Fruit fly (Drosophila melanogaster) whole organism, embryonic: Measurements from ENCODE around the gene Sld5.

Experiments used
- Atf6 ChIP-seq: fragments of 200-800 bp; sonication (Bioruptor generic); IDR thresholded peaks from 2 replicates; pipeline ENCODE4 v1.3.6; 2022; ENCODE audit warnings: missing biosample characterization, missing genetic modification characterization
- Awh ChIP-seq: fragments of 200-800 bp; sonication (Bioruptor generic); IDR thresholded peaks from 2 replicates; pipeline ENCODE4, ENCODE4 v1.3.6; 2022; ENCODE audit warnings: missing biosample characterization, missing genetic modification characterization
- Bdp1 ChIP-seq: fragments of 200-800 bp; sonication (Bioruptor generic); optimal IDR thresholded peaks from 3 replicates; lab custom pipeline; 2016; ENCODE audit warnings: missing biosample characterization, missing genetic modification characterization
- CG11398 ChIP-seq: fragments of 200-800 bp; sonication (Bioruptor generic); optimal IDR thresholded peaks from 2 replicates; lab custom pipeline; 2016; ENCODE audit warnings: missing biosample characterization, missing genetic modification characterization
- CG11560 ChIP-seq: fragments of 200-800 bp; sonication (Bioruptor generic); IDR thresholded peaks from 3 replicates; pipeline ENCODE4 v1.3.6; 2022; ENCODE audit warnings: missing biosample characterization, missing genetic modification characterization
- CG12659 ChIP-seq: fragments of 200-800 bp; sonication (Bioruptor generic); optimal IDR thresholded peaks from 3 replicates; lab custom pipeline; 2017; ENCODE audit warnings: mild to moderate bottlenecking, missing biosample characterization, missing genetic modification reagents, missing genetic modification characterization
- CG12769 ChIP-seq: fragments of 200-800 bp; sonication (Bioruptor generic); optimal IDR thresholded peaks from 2 replicates; lab custom pipeline; 2019; ENCODE audit warnings: missing biosample characterization, mild to moderate bottlenecking, missing genetic modification characterization, moderate library complexity
- CG13287 ChIP-seq: fragments of 200-800 bp; sonication (Bioruptor generic); IDR thresholded peaks from 2 replicates; pipeline ENCODE4 v1.3.6; 2022; ENCODE audit warnings: missing biosample characterization, missing genetic modification characterization; ENCODE audit not compliant: partially characterized antibody
- CG17612 ChIP-seq: fragments of 200-800 bp; sonication (Bioruptor generic); IDR thresholded peaks from 2 replicates; pipeline ENCODE4 v1.3.6; 2022; ENCODE audit warnings: missing biosample characterization, missing genetic modification characterization
- CG17802 ChIP-seq: fragments of 200-800 bp; sonication (Bioruptor generic); optimal IDR thresholded peaks from 2 replicates; lab custom pipeline; 2018; ENCODE audit warnings: missing biosample characterization, mild to moderate bottlenecking, missing genetic modification characterization, moderate library complexity
- CG1792 ChIP-seq: fragments of 200-800 bp; sonication (Bioruptor generic); optimal IDR thresholded peaks from 2 replicates; lab custom pipeline; 2016; ENCODE audit warnings: missing biosample characterization, missing genetic modification characterization
- CG3163 ChIP-seq: fragments of 200-800 bp; sonication (Bioruptor generic); optimal IDR thresholded peaks from 3 replicates; lab custom pipeline; 2016; ENCODE audit warnings: missing biosample characterization, missing genetic modification characterization
- CG32772 ChIP-seq: fragments of 200-800 bp; sonication (Bioruptor generic); IDR thresholded peaks from 2 replicates; pipeline ENCODE4 v1.3.6; 2022; ENCODE audit warnings: missing biosample characterization, missing genetic modification characterization
- CG4328 ChIP-seq: fragments of 200-800 bp; sonication (Bioruptor generic); optimal IDR thresholded peaks from 3 replicates; lab custom pipeline; 2017; ENCODE audit warnings: missing biosample characterization, missing genetic modification reagents, missing genetic modification characterization
- CG6254 ChIP-seq: fragments of 200-800 bp; sonication (Bioruptor generic); optimal IDR thresholded peaks from 3 replicates; lab custom pipeline; 2017; ENCODE audit warnings: mild to moderate bottlenecking, missing biosample characterization, missing genetic modification reagents, missing genetic modification characterization
- CG7556 ChIP-seq: fragments of 200-800 bp; sonication (Bioruptor generic); optimal IDR thresholded peaks from 2 replicates; lab custom pipeline; 2017; ENCODE audit warnings: missing biosample characterization, mild to moderate bottlenecking, missing genetic modification characterization
- CG8281 ChIP-seq: fragments of 200-800 bp; sonication (Bioruptor generic); optimal IDR thresholded peaks from 2 replicates; lab custom pipeline; 2018; ENCODE audit warnings: missing biosample characterization, mild to moderate bottlenecking, missing genetic modification characterization, moderate library complexity
- CG8290 ChIP-seq, 3 experiments: fragments of 200-800 bp; sonication (Bioruptor generic); optimal IDR thresholded peaks; 2 replicates each; lab custom pipeline; 2016 to 2019; ENCODE audit warnings: missing biosample characterization in 3 of 3, missing genetic modification characterization in 3 of 3, mild to moderate bottlenecking in 2 of 3, moderate library complexity in 1 of 3
- CG9797 ChIP-seq: fragments of 200-800 bp; sonication (Bioruptor generic); optimal IDR thresholded peaks from 3 replicates; lab custom pipeline; 2018; ENCODE audit warnings: missing biosample characterization, mild to moderate bottlenecking, missing genetic modification characterization
- CG9817 ChIP-seq: fragments of 200-800 bp; sonication (Bioruptor generic); optimal IDR thresholded peaks from 2 replicates; lab custom pipeline; 2018; ENCODE audit warnings: missing biosample characterization, mild to moderate bottlenecking, missing genetic modification characterization, moderate library complexity
- ERR ChIP-seq: fragments of 200-800 bp; sonication (Bioruptor generic); optimal IDR thresholded peaks from 2 replicates; lab custom pipeline; 2016; ENCODE audit warnings: missing biosample characterization, missing genetic modification characterization
- Jarid2 ChIP-seq: fragments of 200-800 bp; sonication (Bioruptor generic); optimal IDR thresholded peaks from 3 replicates; lab custom pipeline; 2017; ENCODE audit warnings: mild to moderate bottlenecking, missing biosample characterization, missing genetic modification reagents, missing genetic modification characterization
- Lim3 ChIP-seq: fragments of 200-800 bp; sonication (Bioruptor generic); IDR thresholded peaks from 2 replicates; pipeline ENCODE4 v1.3.6; 2022; ENCODE audit warnings: missing biosample characterization, missing genetic modification characterization
- Oaz ChIP-seq: fragments of 200-800 bp; sonication (Bioruptor generic); IDR thresholded peaks from 2 replicates; pipeline ENCODE4 v1.3.6; 2022; ENCODE audit warnings: missing biosample characterization, missing genetic modification characterization
- Optix ChIP-seq: fragments of 200-800 bp; sonication (Bioruptor generic); IDR thresholded peaks from 3 replicates; pipeline ENCODE4 v1.3.6; 2022; ENCODE audit warnings: missing biosample characterization, missing genetic modification characterization
- PHDP ChIP-seq: fragments of 200-800 bp; sonication (Bioruptor generic); optimal IDR thresholded peaks from 3 replicates; lab custom pipeline; 2018; ENCODE audit warnings: missing biosample characterization, mild to moderate bottlenecking, missing genetic modification characterization, moderate library complexity
- Rfx ChIP-seq: fragments of 200-800 bp; sonication (Bioruptor generic); IDR thresholded peaks from 2 replicates; pipeline ENCODE4 v1.3.6; 2022; ENCODE audit warnings: missing biosample characterization, missing genetic modification characterization
- Side ChIP-seq: fragments of 200-800 bp; sonication (Bioruptor generic); optimal IDR thresholded peaks from 2 replicates; lab custom pipeline; 2016; ENCODE audit warnings: missing biosample characterization, missing genetic modification characterization
- Taf1 ChIP-seq: fragments of 200-800 bp; sonication (Bioruptor generic); IDR thresholded peaks from 2 replicates; pipeline ENCODE4 v1.3.6; 2022; ENCODE audit warnings: missing biosample characterization, missing genetic modification characterization
- abd-A ChIP-seq: fragments of 200-800 bp; sonication (Bioruptor generic); optimal IDR thresholded peaks from 3 replicates; lab custom pipeline; 2019; ENCODE audit warnings: missing biosample characterization, mild to moderate bottlenecking, missing genetic modification characterization, moderate library complexity
- al ChIP-seq: fragments of 200-800 bp; sonication (Bioruptor generic); IDR thresholded peaks from 2 replicates; pipeline ENCODE4 v1.3.6; 2022; ENCODE audit warnings: missing biosample characterization, missing genetic modification characterization
- cas ChIP-seq: fragments of 200-800 bp; sonication (Bioruptor generic); IDR thresholded peaks from 2 replicates; pipeline ENCODE4 v1.3.6; 2022; ENCODE audit warnings: missing biosample characterization, missing genetic modification characterization
- croc ChIP-seq: fragments of 200-800 bp; sonication (Bioruptor generic); conservative IDR thresholded peaks from 3 replicates; pipeline ENCODE4 v1.3.6; 2022; ENCODE audit warnings: missing biosample characterization, missing genetic modification characterization
- crol ChIP-seq: fragments of 200-800 bp; sonication (Bioruptor generic); IDR thresholded peaks from 2 replicates; pipeline ENCODE4 v1.3.6; 2022; ENCODE audit warnings: missing biosample characterization, missing genetic modification characterization
- da ChIP-seq: fragments of 200-800 bp; sonication (Bioruptor generic); optimal IDR thresholded peaks from 2 replicates; lab custom pipeline; 2016; ENCODE audit warnings: missing biosample characterization, missing genetic modification characterization
- en ChIP-seq: fragments of 200-800 bp; sonication (Bioruptor generic); optimal IDR thresholded peaks from 2 replicates; lab custom pipeline; 2016; ENCODE audit warnings: missing biosample characterization, missing genetic modification characterization
- gfzf ChIP-seq: fragments of 200-800 bp; sonication (Bioruptor generic); optimal IDR thresholded peaks from 2 replicates; lab custom pipeline; 2016; ENCODE audit warnings: missing biosample characterization, mild to moderate bottlenecking, missing genetic modification characterization, moderate library complexity
- grau ChIP-seq: fragments of 200-800 bp; optimal IDR thresholded peaks from 3 replicates; lab custom pipeline; 2019; ENCODE audit warnings: missing biosample characterization, mild to moderate bottlenecking, missing genetic modification characterization, moderate library complexity
- jigr1 ChIP-seq: fragments of 200-800 bp; sonication (Bioruptor generic); IDR thresholded peaks from 3 replicates; pipeline ENCODE4 v1.3.6; 2022; ENCODE audit warnings: missing biosample characterization, missing genetic modification characterization
- kah ChIP-seq: fragments of 200-800 bp; sonication (Bioruptor generic); optimal IDR thresholded peaks from 2 replicates; lab custom pipeline; 2018; ENCODE audit warnings: missing biosample characterization, mild to moderate bottlenecking, missing genetic modification characterization
- lola ChIP-seq, 3 experiments: fragments of >200 bp in 2 of 3; fragments of 200-800 bp in 1 of 3; sonication (Bioruptor generic) in 1 of 3; optimal IDR thresholded peaks; 2 replicates each; lab custom pipeline; 2017 to 2019; ENCODE audit warnings: missing biosample characterization in 3 of 3, missing genetic modification characterization in 3 of 3, mild to moderate bottlenecking in 1 of 3, moderate library complexity in 1 of 3
- mam ChIP-seq: fragments of 200-800 bp; sonication (Bioruptor generic); optimal IDR thresholded peaks from 3 replicates; lab custom pipeline; 2016; ENCODE audit warnings: missing biosample characterization, missing genetic modification characterization
- mld ChIP-seq: fragments of 200-800 bp; sonication (Bioruptor generic); IDR thresholded peaks from 3 replicates; pipeline ENCODE4 v1.3.6; 2022; ENCODE audit warnings: missing biosample characterization, missing genetic modification characterization; ENCODE audit not compliant: partially characterized antibody
- ro ChIP-seq: fragments of 200-800 bp; sonication (Bioruptor generic); IDR thresholded peaks from 2 replicates; pipeline ENCODE4 v1.3.6; 2022; ENCODE audit warnings: missing biosample characterization, missing genetic modification characterization
- slp2 ChIP-seq: fragments of 200-800 bp; sonication (Bioruptor generic); optimal IDR thresholded peaks from 2 replicates; lab custom pipeline; 2016; ENCODE audit warnings: missing biosample characterization, missing genetic modification characterization
- ssp ChIP-seq: fragments of 200-800 bp; sonication (Bioruptor generic); IDR thresholded peaks from 2 replicates; pipeline ENCODE4 v1.3.6; 2022; ENCODE audit warnings: missing biosample characterization, missing genetic modification characterization
- stwl ChIP-seq: fragments of 200-800 bp; sonication (Bioruptor generic); optimal IDR thresholded peaks from 3 replicates; lab custom pipeline; 2018; ENCODE audit warnings: missing biosample characterization, mild to moderate bottlenecking, missing genetic modification characterization, moderate library complexity
- tap ChIP-seq: fragments of 200-800 bp; optimal IDR thresholded peaks from 3 replicates; lab custom pipeline; 2019; ENCODE audit warnings: missing biosample characterization, mild to moderate bottlenecking, missing genetic modification characterization, moderate library complexity
- toy ChIP-seq: fragments of 200-800 bp; sonication (Bioruptor generic); IDR thresholded peaks from 2 replicates; pipeline ENCODE4 v1.3.6; 2022; ENCODE audit warnings: missing biosample characterization, missing genetic modification characterization
- unc-4 ChIP-seq: fragments of 200-800 bp; sonication (Bioruptor generic); IDR thresholded peaks from 2 replicates; pipeline ENCODE4 v1.3.6; 2022; ENCODE audit warnings: missing biosample characterization, missing genetic modification characterization; ENCODE audit not compliant: partially characterized antibody
- zfh2 ChIP-seq: fragments of 200-800 bp; sonication (Bioruptor generic); optimal IDR thresholded peaks from 2 replicates; lab custom pipeline; 2016; ENCODE audit warnings: missing biosample characterization, missing genetic modification characterization

The Sld5 gene

DNA sequence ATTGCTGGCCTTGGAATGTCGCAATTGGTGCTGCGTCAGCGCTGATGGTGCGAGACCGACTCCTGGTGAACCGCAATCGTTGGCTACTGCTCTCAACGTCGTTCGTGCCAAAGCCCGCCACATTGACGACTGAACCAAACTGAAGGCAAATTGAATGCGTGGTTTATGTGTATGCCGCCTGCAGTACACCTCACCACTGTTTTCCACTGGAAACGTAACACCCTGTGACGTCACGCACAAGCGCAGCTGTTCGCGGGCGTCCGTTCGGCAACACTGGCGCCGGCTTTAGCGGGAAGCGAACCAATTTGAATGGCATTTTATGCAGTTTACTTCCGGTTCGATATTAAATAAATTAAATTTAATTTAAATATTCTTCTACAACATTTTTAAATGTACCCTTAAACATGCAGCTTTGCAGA, 1.1 kb downstream of the Sld5 start, which contains the start of gene Cmpk (continued):
- TF ChIP-seq CG1792 (GFP tag; lab: Kevin White, UChicago) (no peak), CG9817 (peak; percentile 50), zfh2 (GFP tag; lab: Kevin White, UChicago) (peak; percentile 68), mam (GFP tag; lab: Kevin White, UChicago) (peak; percentile 35), en (GFP tag; lab: Kevin White, UChicago) (peak; percentile 9), Optix (0 out of 3 replicates have a peak, but pooled peaks have one; percentile 8), CG32772 (GFP tag; lab: Robert Waterston, UW) (no peak), CG17612 (GFP tag; lab: Robert Waterston, UW) (no peak), ro (GFP tag; lab: Robert Waterston, UW) (no peak), unc-4 (GFP tag; lab: Robert Waterston, UW) (peak; percentile 55), PHDP (tag; lab: Kevin White, UChicago) (peak; percentile 63), da (GFP tag; lab: Kevin White, UChicago) (no peak), lola (GFP tag; optimal IDR thresholded peaks at IDR 0.05; lab: Kevin White, UChicago) (no peak), Lim3 (GFP tag; lab: Robert Waterston, UW) (no peak), CG3163 (GFP tag; lab: Kevin White, UChicago) (no peak), CG11560 (tag; lab: Robert Waterston, UW) (no peak), CG17802 (tag; lab: Kevin White, UChicago) (peak; percentile 70), CG11398 (peak; percentile 23), Rfx (GFP tag; lab: Robert Waterston, UW) (peak; percentile 77), toy (GFP tag; lab: Robert Waterston, UW) (0 out of 2 replicates have a peak, but pooled peaks have one; percentile 15), Side (peak; percentile 55), CG8281 (tag; lab: Kevin White, UChicago) (peak; percentile 14), Awh (no peak), cas (GFP tag; lab: Robert Waterston, UW) (no peak), CG13287 (GFP tag; lab: Robert Waterston, UW) (peak; percentile 58), mld (no peak), gfzf (GFP tag; lab: Kevin White, UChicago) (peak; percentile 2), Jarid2 (peak; percentile 67), CG7556 (peak; percentile 2), tap (tag; lab: Kevin White, UChicago) (peak; percentile 72), abd-A (tag; lab: Kevin White, UChicago) (no peak), CG9797 (GFP tag; lab: Kevin White, UChicago) (peak; percentile 41), CG12769 (tag; lab: Kevin White, UChicago) (peak; percentile 80), ERR (GFP tag; lab: Kevin White, UChicago) (no peak), jigr1 (no peak), CG4328 (GFP tag; lab: Kevin White, UChicago) (peak; percentile 80), CG12659 (GFP tag; lab: Kevin White, UChicago) (peak; percentile 90), Oaz (GFP tag; lab: Robert Waterston, UW) (no peak), slp2 (GFP tag; lab: Kevin White, UChicago) (no peak), stwl (tag; lab: Kevin White, UChicago) (peak; percentile 61), al (no peak), grau (tag; lab: Kevin White, UChicago) (peak; percentile 62), CG6254 (peak; percentile 86), croc (no peak), CG8290 (GFP tag; optimal IDR thresholded peaks at IDR 0.05; lab: Kevin White, UChicago) (peak; percentile 56), CG8290 (tag; optimal IDR thresholded peaks at IDR 0.05; lab: Kevin White, UChicago) (peak in 1 of 2 experiments; percentile 85), Bdp1 (GFP tag; lab: Kevin White, UChicago) (peak; percentile 31), crol (0 out of 2 replicates have a peak, but pooled peaks have one; percentile 27), ssp (GFP tag; lab: Robert Waterston, UW) (no peak), Taf1 (GFP tag; lab: Robert Waterston, UW) (no peak), kah (peak; percentile 54), Atf6 (GFP tag; lab: Robert Waterston, UW) (no peak)
